Fruit fly (Drosophila melanogaster) whole organism, adult: ENCODE data around the gene CG13287.

ENCODE experiments used
- CG14711 ChIP-seq: fragments of 200-800 bp; sonication (Bioruptor generic); optimal IDR thresholded peaks from 2 replicates; lab custom pipeline; 2018; ENCODE audit warnings: missing biosample characterization, mild to moderate bottlenecking, missing genetic modification characterization, moderate library complexity
- CG1620 ChIP-seq: fragments of 200-800 bp; sonication (Bioruptor generic); optimal IDR thresholded peaks from 2 replicates; lab custom pipeline; 2016; ENCODE audit warnings: missing biosample characterization, missing genetic modification characterization
- Clk ChIP-seq: fragments of 200-800 bp; sonication (Bioruptor generic); optimal IDR thresholded peaks from 2 replicates; lab custom pipeline; 2017; ENCODE audit warnings: missing biosample characterization, missing genetic modification characterization
- Mnt ChIP-seq: fragments of 200-800 bp; sonication (Bioruptor generic); optimal IDR thresholded peaks from 2 replicates; lab custom pipeline; 2016; ENCODE audit warnings: missing biosample characterization, mild to moderate bottlenecking, missing genetic modification characterization
- cic ChIP-seq: fragments of 200-800 bp; sonication (Bioruptor generic); optimal IDR thresholded peaks from 2 replicates; lab custom pipeline; 2017; ENCODE audit warnings: missing biosample characterization, mild to moderate bottlenecking, missing genetic modification characterization, moderate library complexity
- ovo ChIP-seq: fragments of 200-800 bp; sonication (Bioruptor generic); optimal IDR thresholded peaks from 2 replicates; lab custom pipeline; 2016; ENCODE audit warnings: missing biosample characterization, missing genetic modification characterization
- toe ChIP-seq: fragments of 200-800 bp; sonication (Bioruptor generic); optimal IDR thresholded peaks from 2 replicates; lab custom pipeline; 2016; ENCODE audit warnings: missing biosample characterization, missing genetic modification characterization

DNA sequence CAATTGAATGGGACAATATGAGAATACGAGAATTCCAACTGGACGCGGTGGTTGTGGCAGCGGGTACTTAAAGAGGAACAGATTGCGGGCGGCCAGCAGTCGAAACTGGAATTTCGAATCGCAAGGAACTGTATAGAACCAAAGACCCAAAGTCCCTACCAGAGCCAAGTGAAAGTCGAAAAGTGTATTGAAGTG, at the start of gene CG13287:
- TF ChIP-seq Clk (GFP tag; lab: Kevin White, UChicago) (no peak), CG1620 (GFP tag; lab: Kevin White, UChicago) (no peak), toe (GFP tag; lab: Kevin White, UChicago) (no peak), CG14711 (no peak), cic (GFP tag; lab: Kevin White, UChicago) (no peak), Mnt (no peak), ovo (no peak)
